Worm (Caenorhabditis elegans) whole organism, L4 larva: ENCODE measurements around the gene gasr-8.

Source experiments
- F44E2.7 ChIP-seq: fragments of 200-800 bp; sonication (Bioruptor generic); IDR thresholded peaks from 2 replicates; pipeline ENCODE4 v2.1.2; 2022; ENCODE audit warnings: missing genetic modification characterization, missing compliant biosample characterization
- T20F7.1 ChIP-seq: fragments of 200-800 bp; sonication (Bioruptor generic); optimal IDR thresholded peaks from 2 replicates; lab custom pipeline; 2018; ENCODE audit warnings: mild to moderate bottlenecking, missing genetic modification characterization, missing compliant biosample characterization
- Y48G9A.11 ChIP-seq: fragments of 200-800 bp; sonication (Bioruptor generic); IDR thresholded peaks from 2 replicates; pipeline ENCODE4 v1.3.6; 2022; ENCODE audit warnings: missing genetic modification reagents, missing genetic modification characterization, missing compliant biosample characterization
- Y5F2A.4 ChIP-seq: fragments of 200-800 bp; sonication (Bioruptor generic); optimal IDR thresholded peaks from 2 replicates; lab custom pipeline; 2018; ENCODE audit warnings: mild to moderate bottlenecking, missing genetic modification characterization, missing compliant biosample characterization
- Y75B8A.6 ChIP-seq: fragments of 200-800 bp; sonication (Bioruptor generic); IDR thresholded peaks from 2 replicates; pipeline ENCODE4 v1.3.6; 2022; ENCODE audit warnings: missing genetic modification reagents, missing genetic modification characterization, missing compliant biosample characterization
- aha-1 ChIP-seq: fragments of 150-350 bp; peaks from one replicate; lab custom pipeline; 2014; ENCODE audit warnings: missing biosample characterization, missing genetic modification characterization
- aly-2 ChIP-seq: sonication (generic microtip); optimal IDR thresholded peaks from 2 replicates; lab custom pipeline; 2018; ENCODE audit warnings: missing biosample characterization, missing genetic modification characterization
- attf-4 ChIP-seq: sonication (generic microtip); optimal IDR thresholded peaks from 3 replicates; lab custom pipeline; 2017; ENCODE audit warnings: missing biosample characterization, missing genetic modification characterization
- ceh-20 ChIP-seq: fragments of 200-800 bp; sonication (Bioruptor generic); IDR thresholded peaks from 2 replicates; pipeline ENCODE4 v1.3.6; 2022; ENCODE audit warnings: missing genetic modification reagents, missing genetic modification characterization, missing compliant biosample characterization
- ceh-28 ChIP-seq: fragments of 150-350 bp; optimal IDR thresholded peaks from 2 replicates; lab custom pipeline; 2014; ENCODE audit warnings: missing biosample characterization, missing genetic modification reagents, missing genetic modification characterization
- ces-1 ChIP-seq: fragments of 150-350 bp; sonication (generic microtip); optimal IDR thresholded peaks from 4 replicates; lab custom pipeline; 2014; ENCODE audit warnings: missing biosample characterization, missing genetic modification reagents, missing genetic modification characterization
- daf-16 ChIP-seq, 3 experiments: sonication (generic microtip); optimal IDR thresholded peaks; 2 replicates each; lab custom pipeline; 2016 to 2017; ENCODE audit warnings: missing genetic modification characterization in 3 of 3, missing genetic modification reagents in 3 of 3, mild to moderate bottlenecking in 2 of 3, missing compliant biosample characterization in 2 of 3, missing biosample characterization in 1 of 3, moderate library complexity in 1 of 3
- daf-8 ChIP-seq: fragments of 200-800 bp; sonication (Bioruptor generic); IDR thresholded peaks from 2 replicates; pipeline ENCODE4 v1.3.6; 2022; ENCODE audit warnings: missing genetic modification characterization, missing compliant biosample characterization
- dmd-6 ChIP-seq: fragments of 200-800 bp; sonication (Bioruptor generic); IDR thresholded peaks from 2 replicates; pipeline ENCODE4 v1.3.6; 2022; ENCODE audit warnings: missing genetic modification reagents, missing genetic modification characterization, missing compliant biosample characterization
- dmd-9 ChIP-seq: fragments of 200-800 bp; sonication (Bioruptor generic); IDR thresholded peaks from 2 replicates; pipeline ENCODE4 v1.3.6; 2022; ENCODE audit warnings: missing genetic modification reagents, missing genetic modification characterization, missing compliant biosample characterization
- dpl-1 ChIP-seq: fragments of 150-350 bp; optimal IDR thresholded peaks from 2 replicates; lab custom pipeline; 2014; ENCODE audit warnings: missing biosample characterization, missing genetic modification reagents, missing genetic modification characterization
- egl-27 ChIP-seq: sonication (generic microtip); optimal IDR thresholded peaks from 3 replicates; lab custom pipeline; 2017; ENCODE audit warnings: missing biosample characterization, missing genetic modification reagents, missing genetic modification characterization
- egl-43 ChIP-seq: fragments of 200-800 bp; sonication (Bioruptor generic); IDR thresholded peaks from 2 replicates; pipeline ENCODE4 v1.3.6; 2022; ENCODE audit warnings: missing genetic modification reagents, missing genetic modification characterization, missing compliant biosample characterization
- fkh-10 ChIP-seq: fragments of 150-350 bp; optimal IDR thresholded peaks from 2 replicates; lab custom pipeline; 2014; ENCODE audit warnings: missing biosample characterization, missing genetic modification reagents, missing genetic modification characterization
- hlh-30 ChIP-seq: sonication (generic microtip); optimal IDR thresholded peaks from 2 replicates; lab custom pipeline; 2017; ENCODE audit warnings: antibody characterized with exemption, mild to moderate bottlenecking, missing genetic modification characterization, missing compliant biosample characterization; ENCODE audit not compliant: insufficient read depth
- jun-1 ChIP-seq: fragments of 150-350 bp; optimal IDR thresholded peaks from 2 replicates; lab custom pipeline; 2014; ENCODE audit warnings: missing biosample characterization, missing genetic modification reagents, missing genetic modification characterization
- lin-13 ChIP-seq: fragments of 150-350 bp; optimal IDR thresholded peaks from 2 replicates; lab custom pipeline; 2014; ENCODE audit warnings: missing biosample characterization, missing genetic modification reagents, missing genetic modification characterization
- lin-38 ChIP-seq: fragments of 200-800 bp; sonication (Bioruptor generic); IDR thresholded peaks from 2 replicates; pipeline ENCODE4 v1.3.6; 2022; ENCODE audit warnings: missing genetic modification reagents, missing genetic modification characterization, missing compliant biosample characterization
- lin-39 ChIP-seq: fragments of 150-350 bp; optimal IDR thresholded peaks from 2 replicates; lab custom pipeline; 2014; ENCODE audit warnings: missing biosample characterization, missing genetic modification reagents, missing genetic modification characterization
- lsy-2 ChIP-seq, 2 experiments: fragments of 150-350 bp in 1 of 2; sonication (generic microtip) in 1 of 2; optimal IDR thresholded peaks; 2 replicates each; lab custom pipeline; 2014 to 2017; ENCODE audit warnings: missing biosample characterization in 2 of 2, missing genetic modification characterization in 2 of 2
- madf-5 ChIP-seq, 2 experiments: fragments of 200-800 bp; sonication (Bioruptor generic); IDR thresholded peaks; 2 replicates each; pipeline ENCODE4 v1.3.6; 2022; ENCODE audit warnings: missing compliant biosample characterization in 2 of 2, missing genetic modification characterization in 2 of 2
- mdl-1 ChIP-seq, 2 experiments: fragments of 150-350 bp in 1 of 2; sonication (generic microtip) in 1 of 2; optimal IDR thresholded peaks; 2 replicates each; lab custom pipeline; 2014 to 2017; ENCODE audit warnings: missing biosample characterization in 2 of 2, missing genetic modification characterization in 2 of 2
- mep-1 ChIP-seq: fragments of 150-350 bp; sonication (generic microtip); optimal IDR thresholded peaks from 3 replicates; lab custom pipeline; 2014; ENCODE audit warnings: missing biosample characterization, missing genetic modification characterization
- mes-2 ChIP-seq: sonication (generic microtip); optimal IDR thresholded peaks from 2 replicates; lab custom pipeline; 2016; ENCODE audit warnings: missing genotype, mild to moderate bottlenecking, missing genetic modification characterization, missing compliant biosample characterization; ENCODE audit not compliant: poor library complexity, severe bottlenecking
- nhr-102 ChIP-seq: sonication (generic microtip); optimal IDR thresholded peaks from 2 replicates; lab custom pipeline; 2016; ENCODE audit warnings: mild to moderate bottlenecking, missing genetic modification characterization, moderate library complexity, missing compliant biosample characterization
- nhr-41 ChIP-seq: fragments of 200-800 bp; sonication (Bioruptor generic); IDR thresholded peaks from 2 replicates; pipeline ENCODE4 v1.3.6; 2022; ENCODE audit warnings: missing genetic modification reagents, missing genetic modification characterization, missing compliant biosample characterization
- nhr-6 ChIP-seq: fragments of 150-350 bp; optimal IDR thresholded peaks from 2 replicates; lab custom pipeline; 2014; ENCODE audit warnings: missing biosample characterization, missing genetic modification characterization
- nhr-76 ChIP-seq: fragments of 150-350 bp; optimal IDR thresholded peaks from 2 replicates; lab custom pipeline; 2014; ENCODE audit warnings: missing biosample characterization, missing genetic modification characterization
- nhr-77 ChIP-seq: fragments of 150-350 bp; optimal IDR thresholded peaks from 2 replicates; lab custom pipeline; 2014; ENCODE audit warnings: missing biosample characterization, missing genetic modification characterization
- pha-4 ChIP-seq, 2 experiments: fragments of 150-350 bp in 1 of 2; fragments of 200-800 bp in 1 of 2; sonication (Bioruptor generic) in 1 of 2; IDR thresholded peaks in 1 of 2; optimal IDR thresholded peaks in 1 of 2; 2 replicates each; pipeline versions ENCODE4 v1.3.6 to Lab custom; 2014 to 2022; ENCODE audit warnings: missing genetic modification characterization in 2 of 2, missing genetic modification reagents in 2 of 2, missing biosample characterization in 1 of 2, missing compliant biosample characterization in 1 of 2
- php-3 ChIP-seq: fragments of 200-800 bp; sonication (Bioruptor generic); IDR thresholded peaks from 2 replicates; pipeline ENCODE4 v1.3.6; 2022; ENCODE audit warnings: missing genetic modification reagents, missing genetic modification characterization, missing compliant biosample characterization
- saeg-2 ChIP-seq: fragments of 200-800 bp; sonication (Bioruptor generic); IDR thresholded peaks from 2 replicates; pipeline ENCODE4 v1.3.6; 2022; ENCODE audit warnings: missing genetic modification reagents, missing genetic modification characterization, missing compliant biosample characterization
- set-16 ChIP-seq: fragments of 200-800 bp; sonication (Bioruptor generic); IDR thresholded peaks from 2 replicates; pipeline ENCODE4 v1.3.6; 2022; ENCODE audit warnings: missing genetic modification reagents, missing genetic modification characterization, missing compliant biosample characterization
- skn-1 ChIP-seq: fragments of 150-350 bp; optimal IDR thresholded peaks from 2 replicates; lab custom pipeline; 2014; ENCODE audit warnings: missing biosample characterization, missing genetic modification characterization
- snpc-1.2 ChIP-seq: fragments of 200-800 bp; sonication (Bioruptor generic); IDR thresholded peaks from 2 replicates; pipeline ENCODE4 v1.3.6; 2022; ENCODE audit warnings: missing genetic modification reagents, missing genetic modification characterization, missing compliant biosample characterization
- spr-1 ChIP-seq: sonication (generic microtip); optimal IDR thresholded peaks from 2 replicates; lab custom pipeline; 2016; ENCODE audit warnings: mild to moderate bottlenecking, missing genetic modification characterization, missing compliant biosample characterization
- unc-130 ChIP-seq: sonication (generic microtip); optimal IDR thresholded peaks from 2 replicates; lab custom pipeline; 2016; ENCODE audit warnings: missing genetic modification reagents, missing genetic modification characterization, missing compliant biosample characterization
- unc-39 ChIP-seq: sonication (generic microtip); optimal IDR thresholded peaks from 2 replicates; lab custom pipeline; 2017; ENCODE audit warnings: missing biosample characterization, missing genetic modification characterization
- unc-62 ChIP-seq, 3 experiments: fragments of 150-350 bp in 1 of 3; sonication (generic microtip); optimal IDR thresholded peaks in 2 of 3; peaks in 1 of 3; 1 replicate in 1 of 3; 2 replicates in 2 of 3; lab custom pipeline; 2014 to 2017; ENCODE audit warnings: missing biosample characterization in 3 of 3, missing genetic modification characterization in 3 of 3, missing genetic modification reagents in 3 of 3, missing genotype in 1 of 3
- zag-1 ChIP-seq: fragments of 150-350 bp; optimal IDR thresholded peaks from 2 replicates; lab custom pipeline; 2014; ENCODE audit warnings: missing biosample characterization, missing genetic modification characterization
- zip-11 ChIP-seq: fragments of 200-800 bp; sonication (Bioruptor generic); IDR thresholded peaks from 2 replicates; pipeline ENCODE4 v1.3.6; 2022; ENCODE audit warnings: missing genetic modification characterization, missing compliant biosample characterization
- zip-2 ChIP-seq: fragments of 150-350 bp; optimal IDR thresholded peaks from 2 replicates; lab custom pipeline; 2014; ENCODE audit warnings: missing biosample characterization, missing genetic modification characterization
- ztf-11 ChIP-seq: fragments of 150-350 bp; optimal IDR thresholded peaks from 2 replicates; lab custom pipeline; 2014; ENCODE audit warnings: missing biosample characterization, missing genetic modification characterization
- ztf-7 ChIP-seq: fragments of 150-350 bp; optimal IDR thresholded peaks from 2 replicates; lab custom pipeline; 2014; ENCODE audit warnings: missing biosample characterization, missing genetic modification characterization

The gasr-8 gene

ce11 chrV:14685435-14686058 lies 3.4 kb upstream of the gasr-8 start, which contains the start of gene C47E8.4 (continued):
- TF ChIP-seq ztf-7 (tag; lab: Kevin White, UChicago) (peak; percentile 59), madf-5 (GFP tag; IDR thresholded peaks at IDR 0.05; lab: Robert Waterston, UW) (peak; percentile 74 to 81; a peak in 2 of 4 replicates), nhr-77 (tag; lab: Kevin White, UChicago) (peak; percentile 93), unc-130 (GFP tag; lab: Kevin White, UChicago) (peak; percentile 97), nhr-41 (GFP tag; lab: Robert Waterston, UW) (peak; percentile 65; the same call in 1 of the 2 replicates), nhr-6 (peak; percentile 99), lin-38 (peak; percentile 99), ztf-11 (tag; lab: Kevin White, UChicago) (no peak), ceh-28 (tag; lab: Kevin White, UChicago) (no peak), unc-62 (GFP tag; optimal IDR thresholded peaks at IDR 0.05 in 1 of 2; lab: Kevin White, UChicago) (peak; percentile 56 to 99), unc-62 (tag; optimal IDR thresholded peaks at IDR 0.05; lab: Kevin White, UChicago) (no peak), zag-1 (tag; lab: Kevin White, UChicago) (peak; percentile 4), ceh-20 (GFP tag; lab: Robert Waterston, UW) (peak; percentile 98), unc-39 (tag; lab: Kevin White, UChicago) (no peak), Y48G9A.11 (peak; percentile 92), dmd-6 (peak; percentile 97), attf-4 (tag; lab: Kevin White, UChicago) (no peak), set-16 (GFP tag; lab: Robert Waterston, UW) (peak; percentile 64), daf-8 (GFP tag; lab: Robert Waterston, UW) (peak; percentile 86; the same call in 1 of the 2 replicates), aly-2 (no peak), snpc-1.2 (peak; percentile 68), jun-1 (tag; lab: Kevin White, UChicago) (peak; percentile 89), zip-2 (tag; lab: Kevin White, UChicago) (peak; percentile 90), dmd-9 (GFP tag; lab: Robert Waterston, UW) (peak; percentile 99), lin-39 (tag; lab: Kevin White, UChicago) (no peak), nhr-76 (tag; lab: Kevin White, UChicago) (peak; percentile 68), saeg-2 (GFP tag; lab: Robert Waterston, UW) (peak; percentile 91), spr-1 (peak; percentile 93), lsy-2 (tag; optimal IDR thresholded peaks at IDR 0.05; lab: Kevin White, UChicago) (peak; percentile 93 to 98), T20F7.1 (GFP tag; lab: Kevin White, UChicago) (peak; percentile 91), daf-16 (GFP tag; optimal IDR thresholded peaks at IDR 0.05; lab: Kevin White, UChicago) (peak; percentile 66 to 98), daf-16 (tag; optimal IDR thresholded peaks at IDR 0.05; lab: Kevin White, UChicago) (peak; percentile 78), dpl-1 (GFP tag; lab: Kevin White, UChicago) (peak; percentile 92), egl-43 (GFP tag; lab: Robert Waterston, UW) (peak; percentile 89; the same call in 1 of the 2 replicates), F44E2.7 (GFP tag; lab: Robert Waterston, UW) (no peak), Y5F2A.4 (GFP tag; lab: Kevin White, UChicago) (peak; percentile 25), skn-1 (tag; lab: Kevin White, UChicago) (no peak), hlh-30 (peak; percentile 91), pha-4 (GFP tag; IDR thresholded peaks at IDR 0.05; lab: Robert Waterston, UW) (peak; percentile 94), pha-4 (tag; optimal IDR thresholded peaks at IDR 0.05; lab: Kevin White, UChicago) (peak; percentile 90), fkh-10 (GFP tag; lab: Kevin White, UChicago) (peak; percentile 96), php-3 (peak; percentile 89), egl-27 (tag; lab: Kevin White, UChicago) (no peak), zip-11 (GFP tag; lab: Robert Waterston, UW) (0 out of 2 replicates have a peak, but pooled peaks have one; percentile 31), mdl-1 (tag; optimal IDR thresholded peaks at IDR 0.05; lab: Kevin White, UChicago) (peak in 1 of 2 experiments; percentile 48), nhr-102 (tag; lab: Kevin White, UChicago) (peak; percentile 97), lin-13 (GFP tag; lab: Kevin White, UChicago) (peak; percentile 97), mep-1 (tag; lab: Kevin White, UChicago) (peak; percentile 98), aha-1 (peak; percentile 99), ces-1 (GFP tag; lab: Kevin White, UChicago) (peak; percentile 58), Y75B8A.6 (GFP tag; lab: Robert Waterston, UW) (peak; percentile 80; the same call in 1 of the 2 replicates), mes-2 (peak; percentile 99)
